Fruit fly (Drosophila melanogaster) whole organism, pupa: ENCODE data around the gene CG42718.

Source experiments
- CG10348 ChIP-seq: fragments of 200-800 bp; sonication (Bioruptor generic); IDR thresholded peaks from 2 replicates; pipeline ENCODE4 v1.3.6; 2022; ENCODE audit warnings: missing biosample characterization, missing genetic modification characterization
- CG12605 ChIP-seq: fragments of 200-800 bp; sonication (Bioruptor generic); IDR thresholded peaks from 2 replicates; pipeline ENCODE4 v1.3.6; 2022; ENCODE audit warnings: missing biosample characterization, missing genetic modification characterization
- CG13204 ChIP-seq: fragments of 200-800 bp; sonication (Bioruptor generic); optimal IDR thresholded peaks from 2 replicates; lab custom pipeline; 2018; ENCODE audit warnings: missing biosample characterization, mild to moderate bottlenecking, missing genetic modification characterization, moderate library complexity
- CG14655 ChIP-seq: fragments of 200-800 bp; sonication (Bioruptor generic); optimal IDR thresholded peaks from 3 replicates; lab custom pipeline; 2017; ENCODE audit warnings: mild to moderate bottlenecking, missing biosample characterization, missing genetic modification reagents, missing genetic modification characterization
- CG15710 ChIP-seq: fragments of 200-800 bp; sonication (Bioruptor generic); optimal IDR thresholded peaks from 2 replicates; lab custom pipeline; 2018; ENCODE audit warnings: missing biosample characterization, mild to moderate bottlenecking, missing genetic modification characterization, moderate library complexity
- CG17806 ChIP-seq: fragments of 200-800 bp; sonication (Bioruptor generic); optimal IDR thresholded peaks from 2 replicates; lab custom pipeline; 2018; ENCODE audit warnings: missing biosample characterization, mild to moderate bottlenecking, missing genetic modification characterization, moderate library complexity
- CG32121 ChIP-seq: fragments of 200-800 bp; sonication (Bioruptor generic); IDR thresholded peaks from 2 replicates; pipeline ENCODE4 v1.3.6; 2022; ENCODE audit warnings: missing biosample characterization, missing genetic modification characterization
- CG34367 ChIP-seq: fragments of 200-800 bp; sonication (Bioruptor generic); optimal IDR thresholded peaks from 2 replicates; lab custom pipeline; 2018; ENCODE audit warnings: missing biosample characterization, mild to moderate bottlenecking, missing genetic modification characterization
- CG4496 ChIP-seq: fragments of 200-800 bp; sonication (Bioruptor generic); IDR thresholded peaks from 3 replicates; pipeline ENCODE4 v1.3.6; 2022; ENCODE audit warnings: missing biosample characterization, missing genetic modification characterization
- CG8159 ChIP-seq: fragments of 200-800 bp; sonication (Bioruptor generic); optimal IDR thresholded peaks from 3 replicates; lab custom pipeline; 2018; ENCODE audit warnings: missing biosample characterization, mild to moderate bottlenecking, missing genetic modification characterization, moderate library complexity
- CG8301 ChIP-seq: fragments of 200-800 bp; sonication (Bioruptor generic); optimal IDR thresholded peaks from 2 replicates; lab custom pipeline; 2018; ENCODE audit warnings: missing biosample characterization, mild to moderate bottlenecking, missing genetic modification characterization
- CG9948 ChIP-seq: fragments of 200-800 bp; sonication (Bioruptor generic); optimal IDR thresholded peaks from 2 replicates; lab custom pipeline; 2018; ENCODE audit warnings: missing biosample characterization, mild to moderate bottlenecking, missing genetic modification characterization, moderate library complexity
- D1 ChIP-seq: fragments of 200-800 bp; sonication (Bioruptor generic); optimal IDR thresholded peaks from 2 replicates; lab custom pipeline; 2018; ENCODE audit warnings: missing biosample characterization, mild to moderate bottlenecking, missing genetic modification characterization, moderate library complexity
- EcR ChIP-seq: fragments of 200-800 bp; sonication (Bioruptor generic); optimal IDR thresholded peaks from 3 replicates; lab custom pipeline; 2019; ENCODE audit warnings: missing biosample characterization, missing genetic modification characterization, mild to moderate bottlenecking, moderate library complexity, missing genetic modification reagents
- Ets98B ChIP-seq: fragments of 200-800 bp; sonication (Bioruptor generic); IDR thresholded peaks from 2 replicates; pipeline ENCODE4 v1.3.6; 2022; ENCODE audit warnings: missing biosample characterization, missing genetic modification characterization
- Pif1A ChIP-seq: fragments of 200-800 bp; sonication (Bioruptor generic); optimal IDR thresholded peaks from 3 replicates; lab custom pipeline; 2016; ENCODE audit warnings: missing biosample characterization, missing genetic modification characterization
- Pif1B ChIP-seq: fragments of 200-800 bp; sonication (Bioruptor generic); optimal IDR thresholded peaks from 3 replicates; lab custom pipeline; 2016; ENCODE audit warnings: missing biosample characterization, missing genetic modification characterization
- Snoo ChIP-seq: fragments of 200-800 bp; sonication (Bioruptor generic); optimal IDR thresholded peaks from 3 replicates; lab custom pipeline; 2017; ENCODE audit warnings: missing biosample characterization, mild to moderate bottlenecking, missing genetic modification characterization, inconsistent platforms
- fd96Ca ChIP-seq: fragments of 200-800 bp; sonication (Bioruptor generic); IDR thresholded peaks from 3 replicates; pipeline ENCODE4 v1.3.6; 2022; ENCODE audit warnings: missing biosample characterization, missing genetic modification characterization
- gl ChIP-seq: fragments of 200-800 bp; sonication (Bioruptor generic); optimal IDR thresholded peaks from 2 replicates; lab custom pipeline; 2018; ENCODE audit warnings: missing biosample characterization, mild to moderate bottlenecking, missing genetic modification characterization
- rn ChIP-seq: fragments of 200-800 bp; sonication (Bioruptor generic); IDR thresholded peaks from 2 replicates; pipeline ENCODE4 v1.3.6; 2022; ENCODE audit warnings: missing biosample characterization, missing genetic modification characterization

CG42718 gene

DNA sequence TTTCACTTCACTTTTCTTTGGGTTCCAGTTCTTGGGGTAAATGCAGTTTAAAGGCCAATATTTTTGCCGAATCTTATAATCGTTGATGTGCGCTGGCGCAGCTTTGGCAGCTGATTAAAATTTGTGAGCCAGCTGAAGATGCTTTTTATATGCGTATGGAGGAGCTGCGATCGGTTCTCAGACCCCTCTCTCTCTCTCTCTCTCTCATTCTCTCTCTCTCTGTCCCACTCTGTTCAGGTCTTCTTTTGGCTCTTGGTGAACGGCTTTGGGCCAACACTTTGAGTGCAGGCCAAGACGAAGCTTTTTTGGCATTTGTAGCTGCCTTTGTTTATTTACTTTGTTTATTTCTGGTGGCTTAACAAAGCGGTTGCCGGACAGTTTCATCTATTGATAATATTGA, 32.8 kb downstream of the CG42718 start, which contains the start of gene CG13046:
Gene CG13046, minus strand, starts transcription at position 101 of the 400 bp plus-strand sequence.
- TF ChIP-seq CG8159 (tag; lab: Kevin White, UChicago) (no peak), Pif1B (GFP tag; lab: Kevin White, UChicago) (no peak), D1 (tag; lab: Kevin White, UChicago) (no peak), CG15710 (tag; lab: Kevin White, UChicago) (no peak), Pif1A (GFP tag; lab: Kevin White, UChicago) (no peak), CG34367 (tag; lab: Kevin White, UChicago) (no peak), CG17806 (tag; lab: Kevin White, UChicago) (no peak), fd96Ca (GFP tag; lab: Robert Waterston, UW) (no peak), CG4496 (GFP tag; lab: Robert Waterston, UW) (no peak), EcR (GFP tag; lab: Kevin White, UChicago) (no peak), Snoo (tag; lab: Kevin White, UChicago) (no peak), Ets98B (GFP tag; lab: Robert Waterston, UW) (no peak), CG32121 (GFP tag; lab: Robert Waterston, UW) (no peak), CG13204 (GFP tag; lab: Kevin White, UChicago) (no peak), CG14655 (GFP tag; lab: Kevin White, UChicago) (no peak), rn (GFP tag; lab: Robert Waterston, UW) (no peak)
- TF ChIP-seq, all 21 proteins: peak for 0

DNA sequence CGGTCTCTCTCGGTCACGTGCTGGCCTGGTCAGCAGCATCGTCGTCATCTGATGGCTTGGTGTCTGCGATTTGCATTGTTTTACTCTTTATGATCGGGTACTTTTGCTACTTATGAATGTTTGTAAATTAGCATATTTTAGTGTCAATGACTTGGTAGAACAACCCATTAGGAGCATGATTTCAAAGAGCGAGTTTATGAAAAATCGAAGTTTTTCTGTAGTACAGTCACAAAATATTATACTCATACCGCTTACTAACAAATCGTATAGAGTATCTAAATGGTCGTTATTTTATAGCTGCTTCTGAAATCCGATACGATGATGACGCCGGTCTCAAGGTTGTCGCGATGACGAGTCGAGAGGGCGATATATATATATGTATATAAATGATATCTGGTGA, 34.8 kb downstream of the CG42718 start:
- TF ChIP-seq CG8159 (tag; lab: Kevin White, UChicago) (peak; percentile 89), CG4496 (GFP tag; lab: Robert Waterston, UW) (no peak), CG12605 (GFP tag; lab: Robert Waterston, UW) (no peak), CG15710 (tag; lab: Kevin White, UChicago) (peak; percentile 86), CG13204 (GFP tag; lab: Kevin White, UChicago) (peak; percentile 33), Ets98B (GFP tag; lab: Robert Waterston, UW) (no peak), D1 (tag; lab: Kevin White, UChicago) (peak; percentile 62), CG34367 (tag; lab: Kevin White, UChicago) (peak; percentile 67), CG17806 (tag; lab: Kevin White, UChicago) (peak; percentile 76), CG8301 (tag; lab: Kevin White, UChicago) (no peak), EcR (GFP tag; lab: Kevin White, UChicago) (peak; percentile 87), Snoo (tag; lab: Kevin White, UChicago) (peak; percentile 7), rn (GFP tag; lab: Robert Waterston, UW) (no peak), fd96Ca (GFP tag; lab: Robert Waterston, UW) (no peak), CG32121 (GFP tag; lab: Robert Waterston, UW) (no peak), Pif1B (GFP tag; lab: Kevin White, UChicago) (peak; percentile 56), CG10348 (no peak), CG14655 (GFP tag; lab: Kevin White, UChicago) (peak; percentile 27), gl (tag; lab: Kevin White, UChicago) (peak; percentile 53), Pif1A (GFP tag; lab: Kevin White, UChicago) (peak; percentile 65), CG9948 (peak; percentile 70)
- TF ChIP-seq, all 21 proteins: peak for 13

DNA sequence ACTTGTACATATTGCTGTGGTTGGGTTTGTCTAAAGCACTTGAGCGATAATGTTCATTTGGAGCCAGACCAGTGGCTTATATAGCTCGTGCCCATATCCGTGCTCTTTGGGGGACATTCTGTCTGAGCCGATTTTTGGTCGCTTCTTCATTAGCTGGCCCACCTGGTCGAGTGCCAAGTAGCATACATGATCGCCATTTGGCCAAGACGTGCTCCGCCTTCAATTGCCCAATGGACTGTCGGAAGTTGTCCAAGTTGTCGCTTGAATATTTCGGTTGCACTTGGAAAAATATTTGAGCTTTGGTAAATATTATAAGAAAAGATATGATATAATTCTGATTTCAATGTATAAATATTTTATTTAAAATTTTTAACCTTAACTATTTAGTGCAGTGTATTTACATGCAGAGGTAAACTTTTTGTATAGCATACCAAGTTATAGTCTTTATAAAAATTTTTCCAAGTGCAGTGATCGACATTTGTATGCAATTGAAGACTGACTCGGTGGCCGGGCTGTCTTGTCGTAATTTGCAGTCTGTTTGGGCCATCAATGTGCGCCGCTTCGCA, 35.6 kb downstream of the CG42718 start, which contains the start of gene CG13047:
Gene CG13047, minus strand, starts transcription at position 51 of the 566 bp plus-strand sequence.
- TF ChIP-seq D1 (tag; lab: Kevin White, UChicago), result no peak
- peak; percentile 52 for TF ChIP-seq CG9948
- TF ChIP-seq Snoo (tag; lab: Kevin White, UChicago), result no peak
- TF ChIP-seq CG15710 (tag; lab: Kevin White, UChicago), result peak; percentile 29
- no peak for TF ChIP-seq CG8301 (tag; lab: Kevin White, UChicago)
- peak; percentile 33 for TF ChIP-seq CG17806 (tag; lab: Kevin White, UChicago)
- TF ChIP-seq EcR (GFP tag; lab: Kevin White, UChicago), result no peak
- peak; percentile 55 for TF ChIP-seq CG8159 (tag; lab: Kevin White, UChicago)
- TF ChIP-seq CG4496 (GFP tag; lab: Robert Waterston, UW), result 0 out of 3 replicates have a peak, but pooled peaks have one; percentile 17
- TF ChIP-seq CG14655 (GFP tag; lab: Kevin White, UChicago), result peak; percentile 17
- peak; percentile 1 for TF ChIP-seq CG34367 (tag; lab: Kevin White, UChicago)
- TF ChIP-seq Pif1A (GFP tag; lab: Kevin White, UChicago), result no peak

DNA sequence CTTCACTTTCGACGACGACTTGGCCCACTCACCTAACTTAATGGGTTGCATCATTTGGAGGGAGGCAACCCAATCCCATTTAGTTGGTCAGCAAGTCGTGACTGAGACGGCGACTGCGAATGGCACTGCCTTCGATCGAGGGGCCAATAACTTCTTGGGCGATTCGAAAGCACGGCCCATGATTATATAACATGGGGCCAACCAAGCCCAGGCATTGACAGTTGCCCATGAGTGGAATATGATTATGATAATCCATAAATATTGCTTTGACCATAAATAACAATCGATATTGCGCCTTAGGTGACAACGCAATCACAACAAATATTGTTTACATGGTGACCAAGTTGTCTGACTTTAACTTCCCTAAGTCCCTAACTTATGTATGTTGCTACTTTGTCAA, 37.3 kb downstream of the CG42718 start, which contains the start of gene CG13048:
Gene CG13048, minus strand, starts transcription at position 101 of the 400 bp plus-strand sequence.
- TF ChIP-seq fd96Ca (GFP tag; lab: Robert Waterston, UW), result no peak
- no peak for TF ChIP-seq CG8159 (tag; lab: Kevin White, UChicago)
- TF ChIP-seq CG10348, result 0 out of 2 replicates have a peak, but pooled peaks have one; percentile 16
- no peak for TF ChIP-seq CG9948
- TF ChIP-seq CG15710 (tag; lab: Kevin White, UChicago), result no peak
- no peak for TF ChIP-seq gl (tag; lab: Kevin White, UChicago)

DNA sequence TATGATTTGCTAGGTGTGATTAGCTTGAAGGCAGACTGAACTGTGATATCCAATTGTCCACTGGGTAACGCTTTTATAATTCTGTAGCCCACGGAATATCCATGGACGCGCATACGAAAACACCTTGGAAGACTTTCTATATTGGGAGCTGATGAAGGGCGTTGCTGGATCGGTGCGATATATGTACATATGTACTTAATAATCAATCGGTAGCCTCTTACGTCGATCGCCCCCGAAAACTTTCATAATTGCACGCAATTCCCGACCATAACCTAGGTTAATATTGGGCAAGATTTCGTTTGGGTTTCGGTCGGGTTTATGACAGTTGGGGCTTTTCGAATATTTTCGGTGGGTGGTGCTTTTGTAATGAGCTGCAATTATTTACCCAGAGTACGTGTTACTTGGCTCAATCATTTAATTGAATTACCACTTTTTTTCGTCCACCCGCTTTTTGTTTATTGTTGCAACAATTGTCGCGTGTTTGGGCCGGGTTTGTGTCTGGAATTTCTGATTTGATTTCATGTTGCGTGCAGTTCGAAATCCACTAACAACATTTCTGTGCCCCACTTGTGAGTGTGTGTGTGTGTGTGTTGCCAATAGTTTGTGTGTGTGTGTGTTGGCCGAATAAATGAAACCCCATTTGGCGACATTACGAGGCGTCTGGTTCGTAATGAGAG, 39.1 kb downstream of the CG42718 start, which contains the start of gene CG13049:
Gene CG13049, minus strand, starts transcription at position 51 of the 677 bp plus-strand sequence.
- TF ChIP-seq CG9948 (no peak), CG34367 (tag; lab: Kevin White, UChicago) (no peak), Pif1A (GFP tag; lab: Kevin White, UChicago) (no peak), rn (GFP tag; lab: Robert Waterston, UW) (no peak), CG12605 (GFP tag; lab: Robert Waterston, UW) (no peak), CG8159 (tag; lab: Kevin White, UChicago) (no peak), CG15710 (tag; lab: Kevin White, UChicago) (no peak), CG8301 (tag; lab: Kevin White, UChicago) (no peak), CG32121 (GFP tag; lab: Robert Waterston, UW) (no peak), CG10348 (no peak), CG17806 (tag; lab: Kevin White, UChicago) (no peak), gl (tag; lab: Kevin White, UChicago) (no peak), CG13204 (GFP tag; lab: Kevin White, UChicago) (no peak), Ets98B (GFP tag; lab: Robert Waterston, UW) (no peak)
